Fruit fly (Drosophila melanogaster) Kc167 (cell line): Measurements from ENCODE around the gene Sptr.

Experiments
- Myc ChIP-seq: fragments of >200 bp; optimal IDR thresholded peaks from 2 replicates; lab custom pipeline; 2017; ENCODE audit warnings: missing external identifiers
- Sin3A ChIP-seq: fragments of >200 bp; optimal IDR thresholded peaks from 2 replicates; lab custom pipeline; 2018; ENCODE audit warnings: missing external identifiers
- h ChIP-seq: fragments of >200 bp; optimal IDR thresholded peaks from 3 replicates; lab custom pipeline; 2018; ENCODE audit warnings: missing external identifiers
- insv ChIP-seq: fragments of >200 bp; optimal IDR thresholded peaks from 3 replicates; lab custom pipeline; 2018; ENCODE audit warnings: missing external identifiers
- psq ChIP-seq: fragments of >200 bp; optimal IDR thresholded peaks from 2 replicates; lab custom pipeline; 2017; ENCODE audit warnings: missing external identifiers
- ttk ChIP-seq: sonication (Bioruptor generic); optimal IDR thresholded peaks from 2 replicates; lab custom pipeline; 2017; ENCODE audit warnings: missing external identifiers

dm6 chrX:8492849-8493248 lies 28.6 kb upstream of the Sptr start:
- TF ChIP-seq h (no peak), insv (lab: Kevin White, UChicago) (no peak), Sin3A (lab: Kevin White, UChicago) (no peak), ttk (lab: Kevin White, UChicago) (no peak), psq (lab: Kevin White, UChicago) (no peak), Myc (no peak)
